Worm (Caenorhabditis elegans) whole organism, early embryonic: ENCODE data around the gene DH11.2.

Experiments used
- B0310.2 ChIP-seq: sonication (generic microtip); optimal IDR thresholded peaks from 2 replicates; lab custom pipeline; 2016; ENCODE audit warnings: mild to moderate bottlenecking, missing genetic modification characterization, missing compliant biosample characterization
- hmbx-1 ChIP-seq: sonication (generic microtip); optimal IDR thresholded peaks from 2 replicates; lab custom pipeline; 2016; ENCODE audit warnings: mild to moderate bottlenecking, missing genetic modification characterization, missing compliant biosample characterization
- sea-1 ChIP-seq: fragments of 200-800 bp; sonication (Bioruptor generic); conservative IDR thresholded peaks from 2 replicates; pipeline ENCODE4 v1.3.6; 2022; ENCODE audit warnings: missing genetic modification characterization, missing compliant biosample characterization
- tra-4 ChIP-seq: sonication (generic microtip); optimal IDR thresholded peaks from 2 replicates; lab custom pipeline; 2017; ENCODE audit warnings: missing genetic modification characterization, missing compliant biosample characterization

- no peak for TF ChIP-seq hmbx-1
- no peak for TF ChIP-seq tra-4
- no peak for TF ChIP-seq B0310.2 (tag; lab: Kevin White, UChicago)
- TF ChIP-seq sea-1 = no peak
These were observed 8.5 kb upstream of the DH11.2 start, which contains the start of gene pgp-11 for ce11 chrII:8004157-8004556.
